Worm (Caenorhabditis elegans) whole organism, L4/young adult: ENCODE measurements around the gene lipl-3.

ENCODE experiments used
- W03F9.2 ChIP-seq: fragments of 150-350 bp; optimal IDR thresholded peaks from 2 replicates; lab custom pipeline; 2014; ENCODE audit warnings: missing biosample characterization, missing genetic modification characterization
- dao-5 ChIP-seq: sonication (generic microtip); optimal IDR thresholded peaks from 2 replicates; lab custom pipeline; 2016; ENCODE audit warnings: missing genotype, missing genetic modification characterization, moderate library complexity, missing compliant biosample characterization
- him-1 ChIP-seq: sonication (generic microtip); optimal IDR thresholded peaks from 2 replicates; lab custom pipeline; 2016; ENCODE audit warnings: missing genotype, missing genetic modification reagents, missing genetic modification characterization, missing compliant biosample characterization

lipl-3 gene

DNA sequence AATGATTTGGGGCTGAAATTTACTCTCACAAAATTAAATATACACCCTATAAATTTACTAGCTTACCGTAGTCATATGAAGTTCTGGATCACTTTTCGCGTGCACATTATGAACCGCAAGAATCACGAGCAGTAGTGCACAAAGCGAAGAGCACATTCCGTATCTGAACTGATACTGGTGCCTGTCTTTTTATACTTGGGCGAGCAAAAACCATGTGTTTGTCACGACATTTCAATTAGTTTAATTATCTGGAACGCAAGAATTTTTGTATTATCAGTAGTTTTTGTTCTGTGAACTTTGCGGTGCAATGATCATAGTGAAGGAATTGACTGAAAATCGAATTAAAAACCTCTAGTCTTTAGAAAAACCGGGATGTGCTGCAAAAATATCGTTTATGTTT is at the start of gene lipl-3:
lipl-3 (minus strand) TSS at position 161 of the 400 bp plus-strand sequence.
- TF ChIP-seq dao-5 (tag; lab: Kevin White, UChicago) (no peak), him-1 (tag; lab: Kevin White, UChicago) (no peak), W03F9.2 (tag; lab: Kevin White, UChicago) (no peak)

DNA sequence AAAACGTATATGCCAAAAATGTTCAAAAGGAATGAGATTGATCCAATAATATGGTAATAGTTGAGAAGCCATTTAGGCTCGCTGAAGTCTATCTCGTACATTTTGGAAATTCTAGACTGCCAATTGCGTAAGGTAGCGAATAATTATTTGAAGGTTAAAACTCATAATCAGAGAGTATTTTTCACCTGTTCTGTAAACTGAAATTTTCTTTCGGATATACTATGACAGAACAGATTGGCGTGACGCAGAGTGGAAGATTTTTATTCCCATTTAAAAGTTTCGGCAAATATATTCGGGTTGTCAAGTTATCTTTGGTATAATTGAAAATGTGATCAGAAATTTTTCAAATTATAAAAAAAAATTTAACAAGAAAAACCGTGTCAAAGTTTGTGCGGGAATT is 44.1 kb upstream of the lipl-3 start, which contains the start of gene sri-72:
sri-72 (minus strand) TSS at position 101 of the 400 bp plus-strand sequence.
- no peak for TF ChIP-seq him-1 (tag; lab: Kevin White, UChicago)
- no peak for TF ChIP-seq dao-5 (tag; lab: Kevin White, UChicago)
- no peak for TF ChIP-seq W03F9.2 (tag; lab: Kevin White, UChicago)

DNA sequence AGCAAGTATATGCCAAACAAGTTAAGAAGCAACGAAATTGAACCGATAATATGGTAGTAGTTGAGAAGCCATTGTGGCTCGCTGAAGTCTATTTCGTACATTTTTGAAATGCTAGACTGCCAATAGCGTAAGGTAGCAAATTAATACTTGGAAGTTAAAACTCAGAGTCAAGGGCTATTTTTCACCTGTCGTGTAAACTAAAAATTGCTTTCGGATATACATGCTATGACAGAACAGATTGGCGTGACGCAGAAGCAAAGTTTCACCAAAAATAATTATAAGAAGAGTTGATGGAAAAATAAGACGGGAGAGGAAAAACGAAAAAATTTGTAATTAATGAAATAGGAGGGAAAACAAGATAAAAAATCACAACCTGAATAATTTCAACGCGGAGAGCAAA is 42.0 kb upstream of the lipl-3 start, which contains the start of gene sri-73:
sri-73 (minus strand) TSS at position 101 of the 400 bp plus-strand sequence.
- TF ChIP-seq him-1 (tag; lab: Kevin White, UChicago) = no peak
- TF ChIP-seq W03F9.2 (tag; lab: Kevin White, UChicago) = no peak
- TF ChIP-seq dao-5 (tag; lab: Kevin White, UChicago) = no peak

DNA sequence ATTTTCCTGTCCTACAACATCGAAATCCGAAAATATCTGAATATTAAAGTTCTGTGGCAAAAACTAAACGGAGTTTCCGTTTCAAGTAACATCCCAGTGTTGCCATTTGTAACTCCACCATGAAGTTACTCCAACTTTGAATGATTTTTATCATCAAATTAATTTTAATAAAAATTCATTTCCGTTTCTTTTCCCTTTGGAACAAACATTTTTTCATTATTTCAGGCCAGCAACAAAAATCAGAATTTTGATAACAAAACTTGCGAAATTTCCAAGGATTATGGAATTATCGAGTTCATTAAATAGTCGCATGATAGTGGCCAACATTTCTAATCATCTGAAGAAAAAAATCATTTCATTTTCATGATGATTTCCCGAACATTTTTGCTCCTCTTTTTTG is 38.8 kb upstream of the lipl-3 start, which contains the start of gene C14C6.2:
C14C6.2 (plus strand) TSS at position 301 of the 400 bp plus-strand sequence.
- TF ChIP-seq dao-5 (tag; lab: Kevin White, UChicago) = no peak
- no peak for TF ChIP-seq him-1 (tag; lab: Kevin White, UChicago)
- no peak for TF ChIP-seq W03F9.2 (tag; lab: Kevin White, UChicago)

DNA sequence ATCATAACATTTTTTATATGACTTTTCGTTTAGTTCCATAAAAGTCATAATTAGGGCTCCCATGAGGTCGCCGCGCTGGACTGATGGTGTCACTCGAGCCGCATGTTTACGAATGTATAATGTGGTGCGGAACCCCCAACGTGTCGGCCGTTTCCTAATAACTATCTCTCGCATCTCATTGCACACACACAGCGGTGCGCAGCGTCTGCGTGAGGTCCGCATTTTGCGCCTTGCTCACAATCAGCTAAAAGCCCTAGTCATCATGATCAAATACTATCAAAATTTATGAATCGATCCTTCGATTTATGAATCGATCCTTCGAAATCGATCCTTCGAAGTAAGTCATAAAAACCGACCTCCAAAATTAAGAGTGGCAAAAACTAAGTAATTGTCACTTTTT is 35.9 kb upstream of the lipl-3 start, which contains the start of gene srx-7:
srx-7 (plus strand) TSS at position 256 of the 400 bp plus-strand sequence.
- TF ChIP-seq W03F9.2 (tag; lab: Kevin White, UChicago) = no peak
- TF ChIP-seq him-1 (tag; lab: Kevin White, UChicago) = no peak
- TF ChIP-seq dao-5 (tag; lab: Kevin White, UChicago) = no peak

DNA sequence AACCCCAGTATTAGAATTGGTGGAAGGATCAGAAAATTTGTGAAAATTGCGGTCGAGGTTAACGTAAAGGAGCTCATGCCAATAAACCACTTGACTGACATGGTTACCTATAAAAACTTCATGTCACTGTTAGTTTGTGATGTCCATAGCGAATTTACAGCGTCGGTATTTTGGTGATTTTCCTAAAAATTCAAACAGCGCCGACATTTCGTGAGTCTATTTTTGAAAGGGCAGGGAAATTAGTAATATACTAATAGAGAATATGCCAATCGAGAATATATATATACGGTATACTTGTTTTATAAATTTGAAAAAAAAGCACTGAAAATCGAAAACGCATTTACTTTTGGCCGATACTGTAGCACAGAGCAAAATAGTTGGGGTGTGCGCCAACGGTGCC is 32.0 kb upstream of the lipl-3 start, which contains the start of gene srx-8:
srx-8 (minus strand) TSS at position 101 of the 400 bp plus-strand sequence.
- no peak for TF ChIP-seq dao-5 (tag; lab: Kevin White, UChicago)
- TF ChIP-seq him-1 (tag; lab: Kevin White, UChicago) = no peak
- TF ChIP-seq W03F9.2 (tag; lab: Kevin White, UChicago) = no peak

DNA sequence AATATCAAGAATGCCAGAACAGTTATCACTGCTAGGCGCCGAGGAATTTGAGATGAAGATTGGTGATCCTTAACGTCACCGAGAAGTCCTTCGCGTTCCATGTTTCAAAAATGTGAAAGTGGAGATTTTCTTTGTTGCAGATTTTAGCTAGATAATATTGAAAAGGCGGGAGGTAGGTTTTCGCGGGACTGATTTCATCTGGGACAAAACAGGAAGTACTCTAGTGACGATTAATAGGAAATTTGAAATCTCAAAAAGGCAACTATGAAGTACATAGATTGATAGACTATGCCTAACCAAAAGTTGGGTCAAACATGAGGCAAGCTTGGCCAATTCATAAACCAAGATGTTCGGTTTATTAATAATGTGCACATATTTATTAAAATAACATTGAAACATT is 29.0 kb upstream of the lipl-3 start, which contains the start of gene C14C6.8:
C14C6.8 (minus strand) TSS at position 101 of the 400 bp plus-strand sequence.
- no peak for TF ChIP-seq dao-5 (tag; lab: Kevin White, UChicago)
- TF ChIP-seq him-1 (tag; lab: Kevin White, UChicago) = no peak
- TF ChIP-seq W03F9.2 (tag; lab: Kevin White, UChicago) = no peak

DNA sequence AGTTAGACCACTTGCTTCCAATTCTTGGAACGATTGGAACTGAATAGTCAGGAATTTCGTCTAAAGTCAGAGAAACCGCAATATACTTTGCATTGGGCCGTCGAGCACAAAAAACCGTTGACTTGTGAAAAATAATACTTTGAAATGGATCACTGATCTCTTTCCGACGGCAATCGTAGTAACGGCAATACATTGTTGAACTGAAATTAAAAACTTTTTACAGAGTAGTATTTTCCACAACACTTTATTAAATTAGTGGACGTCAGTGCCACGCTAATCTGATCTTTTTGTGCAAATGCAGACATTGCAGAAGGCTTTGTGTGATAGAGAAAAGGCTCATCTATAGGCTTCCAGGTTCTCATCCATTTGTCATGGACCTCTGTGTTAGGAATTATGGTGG is 28.4 kb upstream of the lipl-3 start:
- TF ChIP-seq W03F9.2 (tag; lab: Kevin White, UChicago) = no peak
- no peak for TF ChIP-seq him-1 (tag; lab: Kevin White, UChicago)
- no peak for TF ChIP-seq dao-5 (tag; lab: Kevin White, UChicago)

DNA sequence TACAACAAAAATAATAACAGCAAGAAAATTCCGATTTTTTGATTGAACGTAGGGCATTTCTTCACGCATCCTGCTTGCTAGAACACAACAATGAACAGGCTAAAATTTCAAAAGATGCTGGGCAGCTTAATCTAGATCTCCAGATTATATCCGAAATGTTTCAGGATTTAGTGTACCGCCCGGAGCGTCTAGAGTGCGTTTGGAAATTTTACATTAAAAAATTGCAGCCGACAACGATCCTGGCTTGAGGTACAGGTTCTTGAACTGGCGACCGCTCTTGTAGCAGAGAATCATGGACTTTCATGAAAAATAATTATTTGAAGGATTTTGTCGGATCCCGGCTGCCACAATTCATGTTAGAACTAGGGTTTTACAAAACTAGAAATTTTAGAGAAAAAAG is 24.0 kb upstream of the lipl-3 start, which contains the start of gene C14C6.6:
C14C6.6 (minus strand) TSS at position 101 of the 400 bp plus-strand sequence.
- TF ChIP-seq him-1 (tag; lab: Kevin White, UChicago) = no peak
- no peak for TF ChIP-seq W03F9.2 (tag; lab: Kevin White, UChicago)

DNA sequence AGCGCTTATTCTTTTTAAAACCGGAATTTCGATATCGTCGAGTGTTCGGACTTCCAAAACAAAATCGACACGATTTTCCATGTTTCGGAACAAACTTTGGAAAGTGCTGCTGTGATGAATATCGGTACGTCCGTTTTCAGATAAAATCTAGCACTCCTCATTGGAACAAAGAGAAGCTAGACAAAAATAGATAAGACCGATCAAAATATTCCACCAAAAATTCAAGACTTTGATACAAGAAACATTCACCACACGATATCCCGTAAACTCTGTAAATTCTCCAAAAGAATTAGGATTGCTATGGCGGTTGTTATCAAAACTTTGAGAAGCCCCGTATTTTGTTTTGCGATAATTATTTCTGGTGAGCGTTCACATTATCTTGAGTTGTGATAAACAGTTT is 19.2 kb upstream of the lipl-3 start, which contains the start of gene C14C6.3:
C14C6.3 (plus strand) TSS at position 301 of the 400 bp plus-strand sequence.
- TF ChIP-seq him-1 (tag; lab: Kevin White, UChicago) (no peak), dao-5 (tag; lab: Kevin White, UChicago) (no peak), W03F9.2 (tag; lab: Kevin White, UChicago) (no peak)

DNA sequence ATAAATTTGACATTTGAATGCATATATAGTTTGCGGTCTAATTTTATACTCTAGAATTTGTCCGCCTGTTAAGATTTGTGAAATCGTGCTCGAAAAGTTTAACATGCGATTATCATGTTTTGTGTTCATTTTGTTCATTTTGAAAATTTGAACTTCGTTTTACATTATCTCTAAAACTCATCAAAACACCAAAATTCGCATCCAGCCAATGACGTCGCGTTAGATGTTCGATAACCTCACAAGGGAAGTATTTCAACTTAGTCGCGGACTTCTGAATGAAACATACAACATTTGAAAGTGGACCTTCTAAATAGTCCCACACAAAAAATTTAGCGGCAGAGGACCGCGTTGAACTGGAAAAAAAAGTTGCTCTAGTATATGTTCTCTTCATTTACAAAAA is 17.5 kb upstream of the lipl-3 start:
- no peak for TF ChIP-seq W03F9.2 (tag; lab: Kevin White, UChicago)
- TF ChIP-seq him-1 (tag; lab: Kevin White, UChicago) = no peak
- TF ChIP-seq dao-5 (tag; lab: Kevin White, UChicago) = no peak

DNA sequence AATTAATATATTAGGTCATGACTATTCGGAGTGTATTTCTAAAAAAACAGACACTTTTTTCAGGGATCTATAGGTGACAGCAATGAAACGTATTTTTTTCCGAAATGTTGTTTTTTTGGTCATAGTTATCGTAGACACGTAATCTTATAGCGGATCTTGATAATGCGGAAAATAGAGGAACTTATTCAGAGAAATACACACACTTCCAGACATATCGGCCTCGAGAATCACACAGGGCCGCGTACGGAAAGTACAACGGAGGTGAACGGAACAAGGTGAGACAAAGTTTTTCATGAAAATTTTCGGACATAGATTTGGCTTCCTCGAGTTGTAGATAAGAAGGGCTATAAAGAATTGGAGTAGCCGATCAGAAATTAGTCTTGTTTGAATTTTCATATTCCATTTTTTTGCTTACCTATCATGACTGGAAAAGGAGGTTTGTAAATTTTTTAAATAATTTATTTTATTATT is 15.1 kb upstream of the lipl-3 start, which contains the start of gene nhr-155:
nhr-155 (plus strand) TSS at position 421 of the 471 bp plus-strand sequence.
- TF ChIP-seq W03F9.2 (tag; lab: Kevin White, UChicago) (no peak), him-1 (tag; lab: Kevin White, UChicago) (no peak), dao-5 (tag; lab: Kevin White, UChicago) (no peak)

DNA sequence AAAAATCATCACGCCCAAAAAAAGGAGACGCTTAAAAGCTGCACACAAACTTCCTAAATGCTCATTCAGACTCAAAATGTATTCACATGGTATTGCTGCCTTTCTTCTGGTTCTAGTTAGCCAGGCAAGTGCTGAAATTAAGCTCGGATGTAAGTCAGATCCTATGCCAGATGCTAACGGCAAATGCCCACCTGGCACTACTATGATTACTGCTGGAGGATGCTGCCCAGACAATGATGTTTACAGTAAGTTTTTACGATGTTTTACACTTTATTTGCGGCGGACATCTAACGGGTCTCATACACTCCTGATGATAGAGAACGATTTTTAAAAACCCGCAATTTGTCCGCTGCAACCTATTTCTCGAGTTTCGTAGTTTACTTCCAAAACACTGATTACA is 12.6 kb upstream of the lipl-3 start, which contains the start of gene C14C6.5:
C14C6.5 (plus strand) TSS at position 58 of the 400 bp plus-strand sequence.
- TF ChIP-seq dao-5 (tag; lab: Kevin White, UChicago) (no peak), W03F9.2 (tag; lab: Kevin White, UChicago) (no peak), him-1 (tag; lab: Kevin White, UChicago) (no peak)
